Fruit fly (Drosophila melanogaster): ENCODE measurements around the gene CG5885.

CG5885 gene

DNA sequence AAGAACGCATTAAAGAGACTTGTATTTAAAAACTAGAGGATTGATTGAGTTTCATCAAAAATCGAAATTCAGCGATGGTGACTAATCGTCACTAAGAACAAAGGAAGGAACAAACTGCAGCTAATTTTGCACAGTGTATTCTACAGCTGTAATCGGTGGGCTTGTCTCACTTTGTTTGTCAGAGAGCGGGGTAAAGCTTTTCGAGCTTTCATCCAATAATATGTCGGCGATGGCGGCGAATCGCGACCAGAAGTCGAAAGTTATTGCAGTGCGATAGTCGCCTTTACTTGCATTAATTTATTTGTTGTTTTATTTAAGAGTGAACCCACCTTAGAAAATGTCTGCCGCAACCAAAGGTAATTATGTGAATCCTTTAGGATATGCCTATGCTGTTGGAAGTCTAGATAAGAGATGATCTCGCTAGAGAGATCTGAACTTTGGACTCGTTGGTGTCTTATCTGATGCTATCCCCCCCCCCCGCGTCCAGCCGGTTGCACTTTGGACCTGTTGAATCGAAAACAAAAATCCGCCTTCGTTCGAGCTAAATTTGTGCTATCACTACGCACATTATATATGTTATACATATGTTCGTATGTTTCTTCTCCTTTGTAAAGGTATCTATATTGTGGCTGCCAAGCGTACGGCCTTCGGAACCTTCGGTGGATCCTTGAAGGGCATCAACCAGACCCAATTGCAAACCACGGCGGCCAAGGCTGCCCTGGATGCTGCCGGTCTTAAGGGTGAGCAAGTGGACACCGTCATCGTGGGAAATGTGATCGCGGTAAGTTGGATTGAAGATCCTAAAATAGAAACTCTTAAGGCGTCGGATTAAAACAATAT is 2.9 kb downstream of the CG5885 start, which contains the start of gene yip2:
yip2 (plus strand) TSS at position 243 of the 840 bp plus-strand sequence.
- TF ChIP-seq EcR (GFP tag; optimal IDR thresholded peaks at IDR 0.05) (no peak), CG8478 (optimal IDR thresholded peaks at IDR 0.05) (no peak), usp (GFP tag; optimal IDR thresholded peaks at IDR 0.05) (no peak), pan (optimal IDR thresholded peaks at IDR 0.05) (no peak), psq (optimal IDR thresholded peaks at IDR 0.05) (no peak), Dll (optimal IDR thresholded peaks at IDR 0.05) (no peak)

- TF ChIP-seq pan (optimal IDR thresholded peaks at IDR 0.05) = no peak
- no peak for TF ChIP-seq usp (GFP tag; optimal IDR thresholded peaks at IDR 0.05)
- TF ChIP-seq Dll (optimal IDR thresholded peaks at IDR 0.05) = no peak
- no peak for TF ChIP-seq EcR (GFP tag; optimal IDR thresholded peaks at IDR 0.05)
- TF ChIP-seq CG8478 (optimal IDR thresholded peaks at IDR 0.05) = no peak
- TF ChIP-seq psq (optimal IDR thresholded peaks at IDR 0.05) = no peak
Observed at dm6 chr2L:9912570-9913260, 5.4 kb downstream of the CG5885 start, which contains the start of the genes Etl1 and Srp54. TSS of gene Etl1 (minus strand) at chr2L:9912608. TSS of gene Srp54 (plus strand) at chr2L:9912911.

DNA sequence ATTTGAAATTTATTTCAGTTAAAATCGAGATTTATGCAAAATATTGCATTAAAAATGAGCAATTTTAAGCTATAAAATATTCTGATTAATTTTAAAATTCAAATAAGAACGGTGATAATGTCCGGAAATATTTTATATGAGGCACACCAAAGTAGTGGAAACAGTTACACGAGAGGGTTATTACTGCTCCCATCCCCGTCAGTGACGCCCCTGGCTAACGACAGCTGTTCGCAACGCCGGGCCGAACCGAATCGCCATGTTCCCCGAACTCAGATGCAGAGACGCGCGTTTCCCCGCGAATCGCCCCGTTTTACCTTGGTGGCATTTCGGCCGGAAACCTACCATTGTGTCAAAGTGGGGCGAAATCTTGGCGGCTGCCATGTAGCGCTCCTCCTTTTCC is 6.3 kb downstream of the CG5885 start:
- TF ChIP-seq usp (GFP tag; optimal IDR thresholded peaks at IDR 0.05) = no peak
- no peak for TF ChIP-seq psq (optimal IDR thresholded peaks at IDR 0.05)
- TF ChIP-seq CG8478 (optimal IDR thresholded peaks at IDR 0.05) = no peak
- no peak for TF ChIP-seq Dll (optimal IDR thresholded peaks at IDR 0.05)
- no peak for TF ChIP-seq EcR (GFP tag; optimal IDR thresholded peaks at IDR 0.05)
- no peak for TF ChIP-seq pan (optimal IDR thresholded peaks at IDR 0.05)

dm6 chr2L:9908468-9908967 is 9.6 kb downstream of the CG5885 start, which contains the start of gene CG13124:
TSS of gene CG13124 (minus strand) at chr2L:9908633.
- no peak for TF ChIP-seq psq (optimal IDR thresholded peaks at IDR 0.05)

DNA sequence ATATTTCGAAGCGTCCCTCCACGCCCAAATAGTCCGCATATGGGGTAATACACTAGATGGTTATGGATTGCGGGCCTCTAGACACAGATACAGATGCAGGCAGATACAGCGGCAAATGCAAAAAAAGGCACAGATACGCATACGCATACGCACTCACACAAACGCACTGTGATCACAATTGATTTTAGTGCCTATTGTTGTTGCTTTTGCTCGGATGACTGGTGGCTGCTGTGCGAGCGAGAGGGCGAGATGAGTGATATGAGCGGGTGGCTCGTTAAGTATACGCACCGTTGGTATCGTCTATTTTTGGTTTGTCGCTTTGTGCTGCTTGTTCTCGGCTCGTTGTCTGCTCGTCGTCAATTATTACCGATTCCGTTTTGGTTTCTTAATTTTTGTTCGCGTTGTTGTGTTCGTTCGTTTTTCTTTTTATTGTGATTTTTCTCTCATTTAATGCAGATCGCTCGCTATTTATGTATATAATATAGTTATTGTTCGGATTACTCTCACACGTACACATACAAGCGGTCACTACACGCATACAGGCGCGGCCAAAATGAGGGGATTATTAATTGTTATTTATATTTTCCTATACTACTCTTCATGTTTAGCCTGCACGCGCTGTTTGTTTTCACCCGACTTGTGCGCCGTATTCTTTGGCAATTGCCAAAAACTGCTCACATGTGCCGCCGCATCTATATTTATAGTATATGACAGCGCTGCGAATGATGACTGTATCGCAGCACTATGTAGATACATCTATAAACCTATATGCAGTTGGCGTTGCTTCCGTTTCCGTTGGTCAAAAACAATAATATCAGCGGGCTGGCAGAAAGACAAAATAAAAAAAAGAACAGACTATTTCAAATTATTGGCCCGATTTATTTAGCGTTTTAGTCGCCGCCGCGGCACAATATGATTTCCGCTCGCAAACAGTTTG is 10.5 kb downstream of the CG5885 start:
- TF ChIP-seq pan (optimal IDR thresholded peaks at IDR 0.05) (no peak), EcR (GFP tag; optimal IDR thresholded peaks at IDR 0.05) (no peak), usp (GFP tag; optimal IDR thresholded peaks at IDR 0.05) (no peak), Dll (optimal IDR thresholded peaks at IDR 0.05) (no peak), psq (optimal IDR thresholded peaks at IDR 0.05) (no peak), CG8478 (optimal IDR thresholded peaks at IDR 0.05) (no peak)

dm6 chr2L:9906641-9907040 is 11.5 kb downstream of the CG5885 start:
- no peak for TF ChIP-seq psq (optimal IDR thresholded peaks at IDR 0.05)
- TF ChIP-seq CG8478 (optimal IDR thresholded peaks at IDR 0.05) = no peak
- TF ChIP-seq Dll (optimal IDR thresholded peaks at IDR 0.05) = no peak
- no peak for TF ChIP-seq usp (GFP tag; optimal IDR thresholded peaks at IDR 0.05)
- no peak for TF ChIP-seq pan (optimal IDR thresholded peaks at IDR 0.05)
- TF ChIP-seq EcR (GFP tag; optimal IDR thresholded peaks at IDR 0.05) = no peak

- TF ChIP-seq pan (optimal IDR thresholded peaks at IDR 0.05) = no peak
- no peak for TF ChIP-seq usp (GFP tag; optimal IDR thresholded peaks at IDR 0.05)
- TF ChIP-seq EcR (GFP tag; optimal IDR thresholded peaks at IDR 0.05) = no peak
- TF ChIP-seq psq (optimal IDR thresholded peaks at IDR 0.05) = no peak
- no peak for TF ChIP-seq Dll (optimal IDR thresholded peaks at IDR 0.05)
- TF ChIP-seq CG8478 (optimal IDR thresholded peaks at IDR 0.05) = no peak
Observed at dm6 chr2L:9903028-9903427, 15.1 kb downstream of the CG5885 start, which contains the start of gene Muc30E. TSS of gene Muc30E (minus strand) at chr2L:9903128.

DNA sequence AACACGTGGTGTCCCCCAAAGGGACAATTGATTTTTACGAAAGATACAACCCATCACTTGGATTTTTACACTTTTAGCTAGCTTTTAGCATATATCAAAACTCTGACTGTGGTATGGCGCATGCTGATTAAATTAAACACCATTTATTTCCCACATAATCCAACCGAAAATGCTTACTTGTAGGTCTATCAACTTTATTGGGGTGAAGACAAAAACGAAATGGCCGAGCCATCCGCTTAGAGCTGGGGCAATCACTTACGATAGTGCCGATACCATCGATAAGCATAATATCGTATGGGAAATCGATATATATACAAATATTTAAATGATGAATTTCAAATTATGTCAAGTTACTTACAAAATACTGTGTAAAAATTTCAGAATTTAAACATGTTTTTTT is 20.8 kb downstream of the CG5885 start, which contains the start of gene RpS2:
RpS2 (minus strand) TSS at position 257 of the 400 bp plus-strand sequence.
- TF ChIP-seq CG8478 (optimal IDR thresholded peaks at IDR 0.05) (no peak), pan (optimal IDR thresholded peaks at IDR 0.05) (no peak), psq (optimal IDR thresholded peaks at IDR 0.05) (no peak), EcR (GFP tag; optimal IDR thresholded peaks at IDR 0.05) (no peak), usp (GFP tag; optimal IDR thresholded peaks at IDR 0.05) (no peak), Dll (optimal IDR thresholded peaks at IDR 0.05) (no peak)

- no peak for TF ChIP-seq CG8478 (optimal IDR thresholded peaks at IDR 0.05)
- no peak for TF ChIP-seq pan (optimal IDR thresholded peaks at IDR 0.05)
- no peak for TF ChIP-seq psq (optimal IDR thresholded peaks at IDR 0.05)
- TF ChIP-seq Dll (optimal IDR thresholded peaks at IDR 0.05) = no peak
- no peak for TF ChIP-seq usp (GFP tag; optimal IDR thresholded peaks at IDR 0.05)
- TF ChIP-seq EcR (GFP tag; optimal IDR thresholded peaks at IDR 0.05) = no peak
Observed at dm6 chr2L:9894871-9895364, 23.2 kb downstream of the CG5885 start, which contains the start of gene Bka. TSS of gene Bka (plus strand) at chr2L:9895287.

dm6 chr2L:9894193-9894592 is 23.9 kb downstream of the CG5885 start:
- TF ChIP-seq pan (optimal IDR thresholded peaks at IDR 0.05) (no peak), usp (GFP tag; optimal IDR thresholded peaks at IDR 0.05) (no peak), psq (optimal IDR thresholded peaks at IDR 0.05) (no peak), CG8478 (optimal IDR thresholded peaks at IDR 0.05) (no peak), EcR (GFP tag; optimal IDR thresholded peaks at IDR 0.05) (no peak), Dll (optimal IDR thresholded peaks at IDR 0.05) (no peak)

DNA sequence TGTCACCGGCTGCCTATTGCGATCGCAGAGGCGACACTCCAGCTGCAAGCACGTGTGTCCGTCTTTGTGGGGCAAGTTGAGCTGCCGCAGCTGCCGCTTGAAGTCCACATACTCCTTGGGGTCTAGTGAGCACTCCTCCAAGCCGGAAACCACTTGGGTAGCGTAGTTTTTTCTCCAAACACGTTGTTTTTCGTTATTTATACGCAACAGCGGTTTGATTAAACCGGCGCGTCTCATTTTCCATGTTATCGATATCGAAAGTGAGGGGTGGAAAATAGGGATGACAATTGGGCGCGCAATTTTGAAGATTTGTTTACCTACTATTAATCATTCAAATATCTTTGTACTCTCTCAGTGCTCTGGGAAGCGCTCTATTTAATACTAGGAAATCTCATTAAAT is 24.9 kb downstream of the CG5885 start, which contains the start of gene mtDNA-helicase:
mtDNA-helicase (minus strand) TSS at position 264 of the 400 bp plus-strand sequence.
- TF ChIP-seq Dll (optimal IDR thresholded peaks at IDR 0.05) (no peak), usp (GFP tag; optimal IDR thresholded peaks at IDR 0.05) (no peak), EcR (GFP tag; optimal IDR thresholded peaks at IDR 0.05) (no peak), CG8478 (optimal IDR thresholded peaks at IDR 0.05) (no peak), pan (optimal IDR thresholded peaks at IDR 0.05) (no peak), psq (optimal IDR thresholded peaks at IDR 0.05) (no peak)

All from whole organism.